Worm (Caenorhabditis elegans) whole organism, L4 larva: ENCODE results near the gene osm-7.

ENCODE experiments used
- D1046.2 ChIP-seq: fragments of 200-800 bp; sonication (Bioruptor generic); IDR thresholded peaks from 2 replicates; pipeline ENCODE4 v1.3.6; 2022; ENCODE audit warnings: missing genetic modification characterization, missing compliant biosample characterization
- F37D6.2 ChIP-seq: sonication (generic microtip); optimal IDR thresholded peaks from 2 replicates; lab custom pipeline; 2016; ENCODE audit warnings: mild to moderate bottlenecking, missing genetic modification characterization, missing compliant biosample characterization
- F49E8.2 ChIP-seq: sonication (generic microtip); optimal IDR thresholded peaks from 2 replicates; lab custom pipeline; 2016; ENCODE audit warnings: missing compliant biosample characterization, mild to moderate bottlenecking, missing genetic modification characterization, borderline replicate concordance
- ZK337.2 ChIP-seq: fragments of 200-800 bp; sonication (Bioruptor generic); IDR thresholded peaks from 2 replicates; pipeline ENCODE4 v1.3.6; 2022; ENCODE audit warnings: missing genetic modification reagents, missing genetic modification characterization, missing compliant biosample characterization
- ZK546.5 ChIP-seq, 2 experiments: sonication (generic microtip); optimal IDR thresholded peaks; 2 replicates each; lab custom pipeline; 2017; ENCODE audit warnings: missing biosample characterization in 2 of 2, missing genetic modification characterization in 2 of 2
- aha-1 ChIP-seq: fragments of 150-350 bp; peaks from one replicate; lab custom pipeline; 2014; ENCODE audit warnings: missing biosample characterization, missing genetic modification characterization
- ceh-44 ChIP-seq: fragments of 200-800 bp; sonication (Bioruptor generic); IDR thresholded peaks from 2 replicates; pipeline ENCODE4 v1.3.6; 2022; ENCODE audit warnings: missing genetic modification reagents, missing genetic modification characterization, missing compliant biosample characterization
- cey-2 ChIP-seq: sonication (generic microtip); optimal IDR thresholded peaks from 3 replicates; lab custom pipeline; 2017; ENCODE audit warnings: missing genetic modification characterization, mild to moderate bottlenecking, missing compliant biosample characterization, antibody characterized with exemption, borderline replicate concordance; ENCODE audit not compliant: insufficient read depth
- daf-16 ChIP-seq, 3 experiments: sonication (generic microtip); optimal IDR thresholded peaks; 2 replicates each; lab custom pipeline; 2016 to 2017; ENCODE audit warnings: missing genetic modification characterization in 3 of 3, missing genetic modification reagents in 3 of 3, mild to moderate bottlenecking in 2 of 3, missing compliant biosample characterization in 2 of 3, missing biosample characterization in 1 of 3, moderate library complexity in 1 of 3
- dmd-8 ChIP-seq: fragments of 200-800 bp; sonication (Bioruptor generic); IDR thresholded peaks from 2 replicates; pipeline ENCODE4 v1.3.6; 2022; ENCODE audit warnings: missing genetic modification characterization, missing compliant biosample characterization
- fkh-10 ChIP-seq: fragments of 150-350 bp; optimal IDR thresholded peaks from 2 replicates; lab custom pipeline; 2014; ENCODE audit warnings: missing biosample characterization, missing genetic modification reagents, missing genetic modification characterization
- hif-1 ChIP-seq, 2 experiments: sonication (generic microtip); optimal IDR thresholded peaks; 2 replicates each; lab custom pipeline; 2016 to 2017; ENCODE audit warnings: missing compliant biosample characterization in 2 of 2, missing genetic modification characterization in 2 of 2, missing genetic modification reagents in 2 of 2, missing genotype in 2 of 2, mild to moderate bottlenecking in 1 of 2
- hmg-1.1 ChIP-seq: fragments of 200-800 bp; sonication (Bioruptor generic); IDR thresholded peaks from 2 replicates; pipeline ENCODE4 v1.3.6; 2022; ENCODE audit warnings: missing genetic modification reagents, missing genetic modification characterization, missing compliant biosample characterization
- lim-7 ChIP-seq: fragments of 200-800 bp; sonication (Bioruptor generic); IDR thresholded peaks from 2 replicates; pipeline ENCODE4 v1.3.6; 2022; ENCODE audit warnings: missing genetic modification characterization, missing compliant biosample characterization
- lin-38 ChIP-seq: fragments of 200-800 bp; sonication (Bioruptor generic); IDR thresholded peaks from 2 replicates; pipeline ENCODE4 v1.3.6; 2022; ENCODE audit warnings: missing genetic modification reagents, missing genetic modification characterization, missing compliant biosample characterization
- lsy-2 ChIP-seq, 2 experiments: fragments of 150-350 bp in 1 of 2; sonication (generic microtip) in 1 of 2; optimal IDR thresholded peaks; 2 replicates each; lab custom pipeline; 2014 to 2017; ENCODE audit warnings: missing biosample characterization in 2 of 2, missing genetic modification characterization in 2 of 2
- madf-5 ChIP-seq, 2 experiments: fragments of 200-800 bp; sonication (Bioruptor generic); IDR thresholded peaks; 2 replicates each; pipeline ENCODE4 v1.3.6; 2022; ENCODE audit warnings: missing compliant biosample characterization in 2 of 2, missing genetic modification characterization in 2 of 2
- nhr-102 ChIP-seq: sonication (generic microtip); optimal IDR thresholded peaks from 2 replicates; lab custom pipeline; 2016; ENCODE audit warnings: mild to moderate bottlenecking, missing genetic modification characterization, moderate library complexity, missing compliant biosample characterization
- nhr-11 ChIP-seq: fragments of 150-350 bp; optimal IDR thresholded peaks from 2 replicates; lab custom pipeline; 2014; ENCODE audit warnings: missing biosample characterization, missing genetic modification characterization
- nhr-42 ChIP-seq: fragments of 200-800 bp; sonication (Bioruptor generic); IDR thresholded peaks from 2 replicates; pipeline ENCODE4 v1.3.6; 2022; ENCODE audit warnings: missing genetic modification characterization, missing compliant biosample characterization
- nhr-6 ChIP-seq: fragments of 150-350 bp; optimal IDR thresholded peaks from 2 replicates; lab custom pipeline; 2014; ENCODE audit warnings: missing biosample characterization, missing genetic modification characterization
- nhr-76 ChIP-seq: fragments of 150-350 bp; optimal IDR thresholded peaks from 2 replicates; lab custom pipeline; 2014; ENCODE audit warnings: missing biosample characterization, missing genetic modification characterization
- nhr-77 ChIP-seq: fragments of 150-350 bp; optimal IDR thresholded peaks from 2 replicates; lab custom pipeline; 2014; ENCODE audit warnings: missing biosample characterization, missing genetic modification characterization
- pqm-1 ChIP-seq: sonication (generic microtip); optimal IDR thresholded peaks from 2 replicates; lab custom pipeline; 2017; ENCODE audit warnings: missing biosample characterization, missing genetic modification characterization
- saeg-2 ChIP-seq: fragments of 200-800 bp; sonication (Bioruptor generic); IDR thresholded peaks from 2 replicates; pipeline ENCODE4 v1.3.6; 2022; ENCODE audit warnings: missing genetic modification reagents, missing genetic modification characterization, missing compliant biosample characterization
- set-16 ChIP-seq: fragments of 200-800 bp; sonication (Bioruptor generic); IDR thresholded peaks from 2 replicates; pipeline ENCODE4 v1.3.6; 2022; ENCODE audit warnings: missing genetic modification reagents, missing genetic modification characterization, missing compliant biosample characterization
- snpc-1.2 ChIP-seq: fragments of 200-800 bp; sonication (Bioruptor generic); IDR thresholded peaks from 2 replicates; pipeline ENCODE4 v1.3.6; 2022; ENCODE audit warnings: missing genetic modification reagents, missing genetic modification characterization, missing compliant biosample characterization
- unc-62 ChIP-seq, 3 experiments: fragments of 150-350 bp in 1 of 3; sonication (generic microtip); optimal IDR thresholded peaks in 2 of 3; peaks in 1 of 3; 1 replicate in 1 of 3; 2 replicates in 2 of 3; lab custom pipeline; 2014 to 2017; ENCODE audit warnings: missing biosample characterization in 3 of 3, missing genetic modification characterization in 3 of 3, missing genetic modification reagents in 3 of 3, missing genotype in 1 of 3

Gene osm-7

DNA sequence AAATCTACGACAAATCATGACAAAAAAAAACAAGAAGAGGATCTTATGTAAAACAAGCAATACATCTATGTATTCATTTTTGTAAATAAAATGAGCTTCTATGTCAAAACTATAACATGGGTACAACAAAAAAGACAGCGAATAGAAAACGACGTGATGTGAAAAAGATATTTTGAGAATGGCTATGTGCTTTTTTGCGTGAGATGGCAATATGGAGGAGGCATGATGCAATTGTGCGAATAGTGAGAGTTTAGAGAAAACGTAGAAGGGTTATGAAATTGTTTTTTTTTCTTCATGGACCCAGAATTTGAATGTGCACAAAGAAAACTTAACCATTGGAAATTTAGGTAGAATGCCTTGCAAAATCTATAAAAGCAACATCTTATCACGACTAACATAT, 10.0 kb upstream of the osm-7 start:
- TF ChIP-seq hif-1 (tag; optimal IDR thresholded peaks at IDR 0.05; lab: Kevin White, UChicago) (peak in 1 of 2 experiments; percentile 76), lsy-2 (tag; optimal IDR thresholded peaks at IDR 0.05; lab: Kevin White, UChicago) (peak in 1 of 2 experiments; percentile 27), nhr-6 (tag; lab: Kevin White, UChicago) (no peak), ZK337.2 (GFP tag; lab: Robert Waterston, UW) (no peak), nhr-11 (peak; percentile 10), aha-1 (tag; lab: Kevin White, UChicago) (peak; percentile 8), unc-62 (GFP tag; optimal IDR thresholded peaks at IDR 0.05 in 1 of 2; lab: Kevin White, UChicago) (peak in 1 of 2 experiments; percentile 10), unc-62 (tag; optimal IDR thresholded peaks at IDR 0.05; lab: Kevin White, UChicago) (no peak), ceh-44 (GFP tag; lab: Robert Waterston, UW) (no peak), nhr-77 (tag; lab: Kevin White, UChicago) (no peak)

- TF ChIP-seq nhr-42 (GFP tag; lab: Robert Waterston, UW) (no peak), daf-16 (GFP tag; optimal IDR thresholded peaks at IDR 0.05; lab: Kevin White, UChicago) (no peak), daf-16 (tag; optimal IDR thresholded peaks at IDR 0.05; lab: Kevin White, UChicago) (no peak), cey-2 (no peak), lin-38 (GFP tag; lab: Robert Waterston, UW) (no peak), ZK546.5 (tag; optimal IDR thresholded peaks at IDR 0.05; lab: Kevin White, UChicago) (no peak)
- TF ChIP-seq, all 104 proteins: peak for 0
Measured at ce11 chrIII:13570347-13570746, 5.6 kb upstream of the osm-7 start, which contains the start of gene exc-12. exc-12 (minus strand) TSS chrIII:13570447.

ce11 chrIII:13580076-13580475, 4.1 kb downstream of the osm-7 start:
- TF ChIP-seq fkh-10 (GFP tag; lab: Kevin White, UChicago) (no peak), set-16 (GFP tag; lab: Robert Waterston, UW) (peak; percentile 74), unc-62 (GFP tag; optimal IDR thresholded peaks at IDR 0.05 in 1 of 2; lab: Kevin White, UChicago) (peak in 1 of 2 experiments; percentile 82), unc-62 (tag; optimal IDR thresholded peaks at IDR 0.05; lab: Kevin White, UChicago) (no peak), dmd-8 (GFP tag; lab: Robert Waterston, UW) (no peak), D1046.2 (GFP tag; lab: Robert Waterston, UW) (no peak)

DNA sequence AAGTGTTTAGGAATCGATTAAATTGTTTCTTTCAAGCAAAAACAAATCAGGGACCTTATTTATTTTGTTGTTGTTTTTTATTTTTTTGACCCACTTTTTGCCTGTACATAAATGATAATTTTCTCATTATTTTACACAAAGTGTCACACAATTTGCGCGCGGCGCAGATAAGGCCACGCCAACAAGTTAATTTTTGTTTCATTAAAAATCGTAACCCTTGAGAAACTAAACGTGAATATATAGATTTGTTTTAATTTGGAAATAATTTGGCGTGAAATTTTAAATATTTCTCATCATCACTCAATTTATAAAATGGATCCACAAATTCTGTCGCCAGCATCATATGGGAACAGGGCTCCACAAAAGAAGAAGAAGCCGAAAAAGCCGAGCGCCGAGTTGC, 4.6 kb downstream of the osm-7 start, which contains the start of gene T05D4.5:
TSS of gene T05D4.5 (plus strand) at position 301 of the 400 bp plus-strand sequence.
- TF ChIP-seq aha-1 (tag; lab: Kevin White, UChicago): peak; percentile 27
- TF ChIP-seq nhr-6 (tag; lab: Kevin White, UChicago): no peak

DNA sequence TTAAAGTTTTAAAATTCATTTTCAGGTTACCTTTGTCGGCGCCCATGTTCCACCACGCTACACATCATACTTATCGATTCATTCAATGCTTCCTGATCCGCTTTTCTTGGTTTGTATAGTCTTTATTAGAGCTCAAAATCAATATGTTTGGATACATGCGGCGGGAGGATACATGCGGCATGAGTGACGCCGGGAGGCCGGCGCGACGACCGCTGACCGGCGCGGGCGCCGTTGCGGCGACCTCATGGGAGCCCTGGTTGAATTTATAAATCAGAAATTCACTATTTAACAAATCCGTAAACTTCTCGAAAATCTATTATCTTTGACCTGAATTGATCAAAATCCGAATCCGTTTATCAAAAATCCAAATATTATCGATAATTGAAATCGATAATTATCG, 5.7 kb downstream of the osm-7 start:
- TF ChIP-seq set-16 (GFP tag; lab: Robert Waterston, UW): peak; percentile 72
- TF ChIP-seq nhr-76 (tag; lab: Kevin White, UChicago): no peak

DNA sequence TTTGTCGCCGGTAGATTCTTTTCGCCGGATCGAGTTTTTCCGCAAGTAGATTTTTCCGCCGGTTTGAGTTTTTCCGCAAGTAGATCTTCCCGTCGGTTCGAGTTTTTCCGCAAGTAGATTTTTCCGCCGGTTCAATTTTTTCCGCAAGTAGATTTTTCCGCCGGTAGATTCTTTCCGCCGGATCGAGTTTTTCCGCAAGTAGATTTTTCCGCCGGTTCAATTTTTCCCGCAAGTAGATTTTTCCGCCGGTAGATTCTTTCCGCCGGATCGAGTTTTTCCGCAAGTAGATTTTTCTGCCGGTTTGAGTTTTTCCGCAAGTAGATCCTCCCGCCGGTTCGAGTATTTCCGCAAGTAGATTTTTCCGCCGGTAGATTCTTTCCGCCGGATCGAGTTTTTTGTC, 9.2 kb downstream of the osm-7 start:
- TF ChIP-seq lim-7 (GFP tag; lab: Robert Waterston, UW) (0 out of 2 replicates have a peak, but pooled peaks have one; percentile 48), madf-5 (GFP tag; IDR thresholded peaks at IDR 0.05; lab: Robert Waterston, UW) (0 out of 4 replicates have a peak, but pooled peaks of 1 of the 2 experiments have one; percentile 22), hmg-1.1 (GFP tag; lab: Robert Waterston, UW) (peak; percentile 33; the same call in 1 of the 2 replicates), saeg-2 (GFP tag; lab: Robert Waterston, UW) (0 out of 2 replicates have a peak, but pooled peaks have one; percentile 19), set-16 (GFP tag; lab: Robert Waterston, UW) (peak; percentile 44; the same call in 1 of the 2 replicates)

- TF ChIP-seq F49E8.2: no peak
- no peak for TF ChIP-seq daf-16 (GFP tag; optimal IDR thresholded peaks at IDR 0.05; lab: Kevin White, UChicago)
- TF ChIP-seq daf-16 (tag; optimal IDR thresholded peaks at IDR 0.05; lab: Kevin White, UChicago): no peak
- no peak for TF ChIP-seq F37D6.2 (tag; lab: Kevin White, UChicago)
- peak; percentile 69 for TF ChIP-seq set-16 (GFP tag; lab: Robert Waterston, UW)
- TF ChIP-seq pqm-1 (tag; lab: Kevin White, UChicago): no peak
- no peak for TF ChIP-seq nhr-102 (tag; lab: Kevin White, UChicago)
- TF ChIP-seq snpc-1.2 (GFP tag; lab: Robert Waterston, UW): no peak
Measured at ce11 chrIII:13600254-13600653, 24.3 kb downstream of the osm-7 start.
